Worm (Caenorhabditis elegans) whole organism, L1 larva: ENCODE measurements around the gene gst-18.

ENCODE experiments used
- fos-1 ChIP-seq: fragments of 150-350 bp; optimal IDR thresholded peaks from 2 replicates; lab custom pipeline; 2014; ENCODE audit warnings: missing biosample characterization, missing genetic modification characterization
- lin-39 ChIP-seq: fragments of 150-350 bp; optimal IDR thresholded peaks from 2 replicates; lab custom pipeline; 2014; ENCODE audit warnings: missing biosample characterization, missing genetic modification reagents, missing genetic modification characterization
- nhr-28 ChIP-seq: fragments of 150-350 bp; optimal IDR thresholded peaks from 2 replicates; lab custom pipeline; 2014; ENCODE audit warnings: missing biosample characterization, missing genetic modification characterization
- pqm-1 ChIP-seq: sonication (generic microtip); optimal IDR thresholded peaks from 3 replicates; lab custom pipeline; 2017; ENCODE audit warnings: missing biosample characterization, missing genetic modification characterization
- snpc-4 ChIP-seq: fragments of 150-350 bp; optimal IDR thresholded peaks from 2 replicates; lab custom pipeline; 2014; ENCODE audit warnings: missing biosample characterization, missing genetic modification characterization
- unc-98 ChIP-seq: fragments of 200-800 bp; sonication (Bioruptor generic); IDR thresholded peaks from 2 replicates; pipeline ENCODE4 v1.3.6; 2022; ENCODE audit warnings: missing genetic modification characterization, missing compliant biosample characterization

DNA sequence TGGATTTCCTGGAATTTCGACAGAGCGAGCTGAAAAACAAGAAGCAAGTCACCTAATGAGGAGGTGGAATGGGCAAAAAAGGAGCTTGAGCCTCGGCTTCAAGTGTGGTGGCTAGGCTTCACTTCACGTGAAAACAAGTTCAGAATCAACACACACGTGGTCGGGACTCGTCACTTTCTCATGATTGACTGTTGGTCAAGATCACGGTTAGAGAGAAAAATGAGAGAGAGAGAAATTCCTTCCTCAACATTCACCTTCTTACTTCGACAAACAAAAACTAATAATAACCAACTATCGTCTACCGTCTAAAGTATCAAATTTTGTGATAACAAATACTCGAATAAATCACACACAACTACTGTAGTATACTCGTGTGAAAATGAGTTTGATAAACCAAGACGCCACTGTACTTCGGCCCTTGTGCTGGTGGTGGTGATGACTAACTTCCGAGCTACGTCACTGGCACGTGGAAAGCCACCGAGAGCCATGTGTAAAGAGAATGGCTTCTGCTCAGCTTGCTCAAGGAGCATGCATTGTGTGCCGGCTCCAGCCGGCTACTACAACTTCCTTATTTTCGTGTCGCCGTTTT is 43.0 kb upstream of the gst-18 start:
- TF ChIP-seq snpc-4 (tag; lab: Kevin White, UChicago) = no peak
- TF ChIP-seq pqm-1 (tag; lab: Kevin White, UChicago) = no peak
- TF ChIP-seq fos-1 (tag; lab: Kevin White, UChicago) = no peak
- TF ChIP-seq unc-98 = no peak
- no peak for TF ChIP-seq lin-39 (tag; lab: Kevin White, UChicago)
- no peak for TF ChIP-seq nhr-28
